Worm (Caenorhabditis elegans) whole organism, young adult: ENCODE measurements around the gene acs-21.

ENCODE experiments used
- B0261.1 ChIP-seq: sonication (generic microtip); optimal IDR thresholded peaks from 2 replicates; lab custom pipeline; 2016; ENCODE audit warnings: mild to moderate bottlenecking, missing genetic modification characterization, moderate library complexity, missing compliant biosample characterization
- F49E8.2 ChIP-seq: sonication (generic microtip); optimal IDR thresholded peaks from 3 replicates; lab custom pipeline; 2017; ENCODE audit warnings: missing genetic modification characterization, mild to moderate bottlenecking, missing compliant biosample characterization, antibody characterized with exemption, moderate library complexity; ENCODE audit not compliant: insufficient read depth
- F52B5.7 ChIP-seq: sonication (generic microtip); optimal IDR thresholded peaks from 2 replicates; lab custom pipeline; 2016; ENCODE audit warnings: mild to moderate bottlenecking, missing genetic modification characterization, missing compliant biosample characterization
- T26A5.8 ChIP-seq: sonication (generic microtip); optimal IDR thresholded peaks from 2 replicates; lab custom pipeline; 2016; ENCODE audit warnings: missing genetic modification characterization, missing compliant biosample characterization
- Y53F4B.3 ChIP-seq: fragments of 200-800 bp; sonication (Bioruptor generic); IDR thresholded peaks from 2 replicates; pipeline ENCODE4 v1.3.6; 2022; ENCODE audit warnings: missing genetic modification reagents, missing genetic modification characterization, missing compliant biosample characterization
- Y53G8AR.9 ChIP-seq: fragments of 200-800 bp; sonication (Bioruptor generic); conservative IDR thresholded peaks from 2 replicates; pipeline ENCODE4 v1.3.6; 2022; ENCODE audit warnings: missing genetic modification reagents, missing genetic modification characterization, missing compliant biosample characterization
- ama-1 ChIP-seq, 3 experiments: fragments of 150-350 bp in 1 of 3; sonication (generic microtip) in 2 of 3; optimal IDR thresholded peaks; 2 replicates each; lab custom pipeline; 2014 to 2018; ENCODE audit warnings: missing biosample characterization in 2 of 3, missing genetic modification characterization in 2 of 3, missing genetic modification reagents in 2 of 3
- aptf-3 ChIP-seq: fragments of 200-800 bp; sonication (Bioruptor generic); IDR thresholded peaks from 2 replicates; pipeline ENCODE4 v1.3.6; 2022; ENCODE audit warnings: missing genetic modification characterization, missing compliant biosample characterization
- attf-3 ChIP-seq: fragments of 200-800 bp; sonication (Bioruptor generic); conservative IDR thresholded peaks from 2 replicates; pipeline ENCODE4 v1.3.6; 2022; ENCODE audit warnings: missing genetic modification reagents, missing genetic modification characterization, missing compliant biosample characterization
- bed-1 ChIP-seq: fragments of 200-800 bp; sonication (Bioruptor generic); IDR thresholded peaks from 2 replicates; pipeline ENCODE4 v1.3.6; 2022; ENCODE audit warnings: missing genetic modification reagents, missing genetic modification characterization, missing compliant biosample characterization
- cebp-1 ChIP-seq, 2 experiments: fragments of 200-800 bp in 1 of 2; sonication (Bioruptor generic) in 1 of 2; sonication (generic microtip) in 1 of 2; IDR thresholded peaks in 1 of 2; optimal IDR thresholded peaks in 1 of 2; 2 replicates each; pipeline versions ENCODE4 v1.3.6 to Lab custom; 2017 to 2022; ENCODE audit warnings: missing compliant biosample characterization in 2 of 2, missing genetic modification characterization in 2 of 2, mild to moderate bottlenecking in 1 of 2, missing genetic modification reagents in 1 of 2, moderate library complexity in 1 of 2
- cebp-2 ChIP-seq: fragments of 200-800 bp; sonication (Bioruptor generic); IDR thresholded peaks from 2 replicates; pipeline ENCODE4 v1.3.6; 2022; ENCODE audit warnings: missing genetic modification characterization, missing compliant biosample characterization
- ceh-27 ChIP-seq: fragments of 200-800 bp; sonication (Bioruptor generic); optimal IDR thresholded peaks from 2 replicates; lab custom pipeline; 2018; ENCODE audit warnings: mild to moderate bottlenecking, missing genetic modification characterization, moderate library complexity, missing compliant biosample characterization
- ceh-58 ChIP-seq: fragments of 200-800 bp; sonication (Bioruptor generic); IDR thresholded peaks from 2 replicates; pipeline ENCODE4 v1.3.6; 2022; ENCODE audit warnings: missing genetic modification characterization, missing compliant biosample characterization
- ceh-79 ChIP-seq: sonication (generic microtip); optimal IDR thresholded peaks from 2 replicates; lab custom pipeline; 2017; ENCODE audit warnings: mild to moderate bottlenecking, missing genetic modification characterization, missing compliant biosample characterization
- dox-1 ChIP-seq: fragments of 200-800 bp; sonication (Bioruptor generic); IDR thresholded peaks from 2 replicates; pipeline ENCODE4 v1.3.6; 2022; ENCODE audit warnings: missing genetic modification reagents, missing genetic modification characterization, missing compliant biosample characterization
- dpff-1 ChIP-seq: sonication (generic microtip); optimal IDR thresholded peaks from 2 replicates; lab custom pipeline; 2017; ENCODE audit warnings: mild to moderate bottlenecking, missing genetic modification characterization, missing compliant biosample characterization
- dpl-1 ChIP-seq: fragments of 150-350 bp; optimal IDR thresholded peaks from 2 replicates; lab custom pipeline; 2014; ENCODE audit warnings: missing biosample characterization, missing genetic modification reagents, missing genetic modification characterization
- egl-44 ChIP-seq: fragments of 200-800 bp; sonication (Bioruptor generic); IDR thresholded peaks from 2 replicates; pipeline ENCODE4 v1.3.6; 2022; ENCODE audit warnings: missing genetic modification reagents, missing genetic modification characterization, missing compliant biosample characterization
- hlh-12 ChIP-seq: sonication (generic microtip); optimal IDR thresholded peaks from 2 replicates; lab custom pipeline; 2016; ENCODE audit warnings: missing genetic modification characterization, missing compliant biosample characterization
- hlh-26 ChIP-seq: fragments of 200-800 bp; sonication (Bioruptor generic); conservative IDR thresholded peaks from 2 replicates; pipeline ENCODE4 v1.3.6; 2022; ENCODE audit warnings: missing genetic modification reagents, missing genetic modification characterization, missing compliant biosample characterization
- hrde-1 ChIP-seq: sonication (generic microtip); optimal IDR thresholded peaks from 2 replicates; lab custom pipeline; 2016; ENCODE audit warnings: missing genetic modification characterization, mild to moderate bottlenecking, missing compliant biosample characterization, moderate library complexity, missing genotype, missing genetic modification reagents, borderline replicate concordance
- lin-26 ChIP-seq: fragments of 200-800 bp; sonication (Bioruptor generic); IDR thresholded peaks from 2 replicates; pipeline ENCODE4 v1.3.6; 2022; ENCODE audit warnings: missing genetic modification reagents, missing genetic modification characterization, missing compliant biosample characterization
- lin-35 ChIP-seq, 3 experiments: fragments of 150-350 bp in 2 of 3; sonication (generic microtip) in 1 of 3; optimal IDR thresholded peaks; 2 replicates each; lab custom pipeline; 2014 to 2018; ENCODE audit warnings: missing biosample characterization in 3 of 3, missing genetic modification characterization in 3 of 3, missing genetic modification reagents in 3 of 3
- nfya-1 ChIP-seq: sonication (generic microtip); optimal IDR thresholded peaks from 2 replicates; lab custom pipeline; 2017; ENCODE audit warnings: antibody characterized with exemption, missing compliant biosample characterization, missing genetic modification characterization, borderline replicate concordance; ENCODE audit not compliant: insufficient read depth
- nfya-2 ChIP-seq: fragments of 200-800 bp; sonication (Bioruptor generic); IDR thresholded peaks from 2 replicates; pipeline ENCODE4 v1.3.6; 2022; ENCODE audit warnings: missing genetic modification reagents, missing genetic modification characterization, missing compliant biosample characterization
- nhr-179 ChIP-seq: sonication (generic microtip); optimal IDR thresholded peaks from 2 replicates; lab custom pipeline; 2016; ENCODE audit warnings: mild to moderate bottlenecking, missing genetic modification characterization, missing compliant biosample characterization
- pbrm-1 ChIP-seq: fragments of 200-800 bp; sonication (Bioruptor generic); IDR thresholded peaks from 2 replicates; pipeline ENCODE4 v1.3.6; 2022; ENCODE audit warnings: missing genetic modification reagents, missing genetic modification characterization, missing compliant biosample characterization
- rcor-1 ChIP-seq: fragments of 200-800 bp; sonication (Bioruptor generic); IDR thresholded peaks from 2 replicates; pipeline ENCODE4 v1.3.6; 2022; ENCODE audit warnings: missing genetic modification reagents, missing genetic modification characterization, missing compliant biosample characterization
- rec-8 ChIP-seq, 2 experiments: sonication (generic microtip); optimal IDR thresholded peaks; 2 replicates each; lab custom pipeline; 2016; ENCODE audit warnings: mild to moderate bottlenecking in 2 of 2, missing genetic modification characterization in 2 of 2, missing genetic modification reagents in 2 of 2, missing genotype in 2 of 2, missing biosample characterization in 1 of 2, missing compliant biosample characterization in 1 of 2, moderate library complexity in 1 of 2
- repo-1 ChIP-seq: sonication (generic microtip); optimal IDR thresholded peaks from 2 replicates; lab custom pipeline; 2017; ENCODE audit warnings: mild to moderate bottlenecking, missing genetic modification characterization, missing compliant biosample characterization
- sptf-2 ChIP-seq: fragments of 200-800 bp; sonication (Bioruptor generic); optimal IDR thresholded peaks from 2 replicates; lab custom pipeline; 2018; ENCODE audit warnings: mild to moderate bottlenecking, missing genetic modification characterization, missing compliant biosample characterization
- tbp1 ChIP-seq: fragments of 200-800 bp; sonication (Bioruptor generic); optimal IDR thresholded peaks from 2 replicates; lab custom pipeline; 2018; ENCODE audit warnings: mild to moderate bottlenecking, missing genetic modification characterization, missing compliant biosample characterization
- tlf-1 ChIP-seq: fragments of 200-800 bp; sonication (Bioruptor generic); optimal IDR thresholded peaks from 2 replicates; lab custom pipeline; 2018; ENCODE audit warnings: mild to moderate bottlenecking, missing genetic modification characterization, missing compliant biosample characterization
- zim-3 ChIP-seq: sonication (generic microtip); optimal IDR thresholded peaks from 2 replicates; lab custom pipeline; 2017; ENCODE audit warnings: mild to moderate bottlenecking, missing genetic modification characterization, moderate library complexity, missing compliant biosample characterization
- ztf-25 ChIP-seq: fragments of 200-800 bp; sonication (Bioruptor generic); IDR thresholded peaks from 2 replicates; pipeline ENCODE4 v1.3.6; 2022; ENCODE audit warnings: missing genetic modification reagents, missing genetic modification characterization, missing compliant biosample characterization

Gene acs-21

DNA sequence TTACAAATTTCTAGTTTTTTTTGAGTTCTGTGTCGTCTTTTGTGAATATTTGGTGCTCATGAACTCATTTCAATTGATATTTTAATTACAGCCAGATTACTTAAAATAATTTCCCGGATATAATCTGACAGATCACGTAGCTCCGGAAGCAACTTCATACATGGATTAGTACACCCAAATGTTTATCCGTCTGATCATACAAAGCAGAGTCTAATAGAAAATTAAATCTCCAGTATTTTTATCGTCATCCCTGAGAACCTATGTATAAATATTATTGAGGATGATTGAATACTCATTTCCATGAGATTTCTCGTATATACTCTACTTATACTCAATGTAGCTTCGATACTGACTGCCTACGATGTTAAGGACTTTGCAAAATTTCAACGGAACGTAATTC, 36.0 kb downstream of the acs-21 start, which contains the start of gene Y73C8C.12:
TSS of gene Y73C8C.12 (plus strand) at position 301 of the 400 bp plus-strand sequence.
- TF ChIP-seq nfya-1 (no peak), cebp-1 (GFP tag; IDR thresholded peaks at IDR 0.05; lab: Robert Waterston, UW) (no peak), cebp-1 (tag; optimal IDR thresholded peaks at IDR 0.05; lab: Kevin White, UChicago) (no peak), hrde-1 (tag; lab: Kevin White, UChicago) (no peak), lin-26 (GFP tag; lab: Robert Waterston, UW) (no peak), aptf-3 (GFP tag; lab: Robert Waterston, UW) (no peak), tlf-1 (GFP tag; lab: Kevin White, UChicago) (no peak), dpff-1 (no peak), B0261.1 (tag; lab: Kevin White, UChicago) (no peak), ama-1 (optimal IDR thresholded peaks at IDR 0.05; lab: Kevin White, UChicago) (no peak), ama-1 (GFP tag; optimal IDR thresholded peaks at IDR 0.05; lab: Kevin White, UChicago) (no peak), sptf-2 (GFP tag; lab: Kevin White, UChicago) (no peak), rcor-1 (GFP tag; lab: Robert Waterston, UW) (no peak), pbrm-1 (GFP tag; lab: Robert Waterston, UW) (no peak), Y53G8AR.9 (GFP tag; lab: Robert Waterston, UW) (no peak), cebp-2 (GFP tag; lab: Robert Waterston, UW) (no peak), lin-35 (GFP tag; optimal IDR thresholded peaks at IDR 0.05; lab: Kevin White, UChicago) (no peak)
- TF ChIP-seq, all 124 proteins: peak for 0

DNA sequence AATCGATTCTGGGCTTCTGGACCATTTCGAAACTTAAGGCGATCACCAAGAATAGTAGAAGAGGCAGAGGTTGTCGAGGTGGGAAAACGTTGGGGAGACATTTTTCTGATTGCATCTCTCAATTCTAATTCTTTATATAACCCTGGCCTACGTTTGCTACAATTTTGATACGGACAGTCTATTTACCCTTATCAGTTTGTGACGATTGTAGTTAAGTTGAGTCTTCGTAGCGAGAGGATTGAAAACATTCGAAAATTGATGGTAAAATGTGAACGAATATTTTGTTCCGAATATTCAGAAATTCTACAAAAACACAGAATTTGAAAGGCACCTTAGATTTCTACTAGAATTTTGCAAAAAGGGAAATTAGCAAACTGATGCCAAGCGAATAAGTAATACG, 38.8 kb downstream of the acs-21 start, which contains the start of gene Y73C8C.10:
TSS of gene Y73C8C.10 (minus strand) at position 101 of the 400 bp plus-strand sequence.
- no peak for TF ChIP-seq Y53F4B.3 (GFP tag; lab: Robert Waterston, UW)
- TF ChIP-seq nhr-179 (tag; lab: Kevin White, UChicago) = no peak
- no peak for TF ChIP-seq egl-44 (GFP tag; lab: Robert Waterston, UW)
- no peak for TF ChIP-seq F49E8.2 (tag; lab: Kevin White, UChicago)
- TF ChIP-seq ceh-79 (tag; lab: Kevin White, UChicago) = no peak
- TF ChIP-seq ztf-25 = no peak
- no peak for TF ChIP-seq repo-1 (tag; lab: Kevin White, UChicago)
- TF ChIP-seq F52B5.7 = no peak

DNA sequence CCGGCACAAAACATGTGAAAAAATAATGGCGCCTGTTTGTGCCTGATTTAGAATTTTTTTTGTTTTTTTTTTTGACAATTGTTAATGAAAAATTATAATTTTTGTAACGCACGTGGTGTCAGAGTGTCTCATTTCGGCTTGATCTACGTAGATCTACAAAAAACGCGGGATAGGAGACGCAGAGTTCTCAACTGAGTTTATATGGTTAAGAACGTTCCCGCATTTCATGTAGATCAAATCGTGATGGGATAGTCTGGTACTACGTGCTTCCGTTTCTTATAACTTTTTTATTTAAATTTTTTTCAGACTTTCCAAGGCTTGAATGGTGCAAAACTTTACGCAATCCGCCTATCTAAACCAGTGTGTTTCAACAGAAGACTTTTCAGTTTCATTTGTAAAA, 39.9 kb downstream of the acs-21 start, which contains the start of gene tat-6:
TSS of gene tat-6 (plus strand) at position 301 of the 400 bp plus-strand sequence.
- no peak for TF ChIP-seq dpl-1 (GFP tag; lab: Kevin White, UChicago)
- TF ChIP-seq ama-1 (optimal IDR thresholded peaks at IDR 0.05; lab: Kevin White, UChicago) = no peak
- TF ChIP-seq ama-1 (GFP tag; optimal IDR thresholded peaks at IDR 0.05; lab: Kevin White, UChicago) = no peak
- no peak for TF ChIP-seq nhr-179 (tag; lab: Kevin White, UChicago)
- no peak for TF ChIP-seq hlh-26 (GFP tag; lab: Robert Waterston, UW)
- no peak for TF ChIP-seq cebp-2 (GFP tag; lab: Robert Waterston, UW)
- TF ChIP-seq nfya-2 = no peak
- no peak for TF ChIP-seq ceh-27
- no peak for TF ChIP-seq zim-3 (tag; lab: Kevin White, UChicago)
- TF ChIP-seq attf-3 (GFP tag; lab: Robert Waterston, UW) = no peak
- no peak for TF ChIP-seq rec-8 (tag; optimal IDR thresholded peaks at IDR 0.05; lab: Kevin White, UChicago)
- TF ChIP-seq ceh-58 (GFP tag; lab: Robert Waterston, UW) = no peak
- no peak for TF ChIP-seq dox-1 (GFP tag; lab: Robert Waterston, UW)
- no peak for TF ChIP-seq T26A5.8 (tag; lab: Kevin White, UChicago)
- TF ChIP-seq repo-1 (tag; lab: Kevin White, UChicago) = no peak
- no peak for TF ChIP-seq hlh-12 (tag; lab: Kevin White, UChicago)
- no peak for TF ChIP-seq pbrm-1 (GFP tag; lab: Robert Waterston, UW)
- no peak for TF ChIP-seq bed-1 (GFP tag; lab: Robert Waterston, UW)
- TF ChIP-seq rcor-1 (GFP tag; lab: Robert Waterston, UW) = no peak
- no peak for TF ChIP-seq tbp1 (GFP tag; lab: Kevin White, UChicago)
